Worm (Caenorhabditis elegans) whole organism, young adult: ENCODE data around the gene H39E23.2.

ENCODE experiments used
- B0035.1 ChIP-seq: sonication (generic microtip); optimal IDR thresholded peaks from 2 replicates; lab custom pipeline; 2016; ENCODE audit warnings: missing genetic modification characterization, mild to moderate bottlenecking, missing compliant biosample characterization, missing genotype, missing genetic modification reagents
- B0336.3 ChIP-seq: fragments of 200-800 bp; sonication (Bioruptor generic); IDR thresholded peaks from 2 replicates; pipeline ENCODE4 v1.3.6; 2022; ENCODE audit warnings: missing genetic modification characterization, missing compliant biosample characterization
- F23B12.7 ChIP-seq: sonication (generic microtip); optimal IDR thresholded peaks from 2 replicates; lab custom pipeline; 2017; ENCODE audit warnings: missing genetic modification characterization, mild to moderate bottlenecking, missing compliant biosample characterization, antibody characterized with exemption, moderate library complexity; ENCODE audit not compliant: insufficient read depth
- F33H1.4 ChIP-seq: fragments of 200-800 bp; sonication (Bioruptor generic); IDR thresholded peaks from 2 replicates; pipeline ENCODE4 v1.3.6; 2022; ENCODE audit warnings: missing genetic modification reagents, missing genetic modification characterization, missing compliant biosample characterization
- F39B2.1 ChIP-seq: fragments of 200-800 bp; sonication (Bioruptor generic); IDR thresholded peaks from 2 replicates; pipeline ENCODE4 v1.3.6; 2022; ENCODE audit warnings: missing genetic modification reagents, missing genetic modification characterization, missing compliant biosample characterization
- F57A8.1 ChIP-seq: fragments of 200-800 bp; sonication (Bioruptor generic); optimal IDR thresholded peaks from 2 replicates; lab custom pipeline; 2018; ENCODE audit warnings: mild to moderate bottlenecking, missing genetic modification characterization, moderate library complexity, missing compliant biosample characterization
- Y53G8AR.9 ChIP-seq: fragments of 200-800 bp; sonication (Bioruptor generic); conservative IDR thresholded peaks from 2 replicates; pipeline ENCODE4 v1.3.6; 2022; ENCODE audit warnings: missing genetic modification reagents, missing genetic modification characterization, missing compliant biosample characterization
- Y67H2A.10 ChIP-seq: fragments of 200-800 bp; sonication (Bioruptor generic); conservative IDR thresholded peaks from 2 replicates; pipeline ENCODE4 v1.3.6; 2022; ENCODE audit warnings: missing genetic modification reagents, missing genetic modification characterization, missing compliant biosample characterization
- ama-1 ChIP-seq, 3 experiments: fragments of 150-350 bp in 1 of 3; sonication (generic microtip) in 2 of 3; optimal IDR thresholded peaks; 2 replicates each; lab custom pipeline; 2014 to 2018; ENCODE audit warnings: missing biosample characterization in 2 of 3, missing genetic modification characterization in 2 of 3, missing genetic modification reagents in 2 of 3
- attf-3 ChIP-seq: fragments of 200-800 bp; sonication (Bioruptor generic); conservative IDR thresholded peaks from 2 replicates; pipeline ENCODE4 v1.3.6; 2022; ENCODE audit warnings: missing genetic modification reagents, missing genetic modification characterization, missing compliant biosample characterization
- cebp-2 ChIP-seq: fragments of 200-800 bp; sonication (Bioruptor generic); IDR thresholded peaks from 2 replicates; pipeline ENCODE4 v1.3.6; 2022; ENCODE audit warnings: missing genetic modification characterization, missing compliant biosample characterization
- ceh-100 ChIP-seq: fragments of 200-800 bp; sonication (Bioruptor generic); IDR thresholded peaks from 2 replicates; pipeline ENCODE4 v1.3.6; 2022; ENCODE audit warnings: missing genetic modification reagents, missing genetic modification characterization, missing compliant biosample characterization
- ceh-27 ChIP-seq: fragments of 200-800 bp; sonication (Bioruptor generic); optimal IDR thresholded peaks from 2 replicates; lab custom pipeline; 2018; ENCODE audit warnings: mild to moderate bottlenecking, missing genetic modification characterization, moderate library complexity, missing compliant biosample characterization
- ceh-58 ChIP-seq: fragments of 200-800 bp; sonication (Bioruptor generic); IDR thresholded peaks from 2 replicates; pipeline ENCODE4 v1.3.6; 2022; ENCODE audit warnings: missing genetic modification characterization, missing compliant biosample characterization
- ceh-91 ChIP-seq: fragments of 200-800 bp; sonication (Bioruptor generic); IDR thresholded peaks from 2 replicates; pipeline ENCODE4 v1.3.6; 2022; ENCODE audit warnings: missing genetic modification reagents, missing genetic modification characterization, missing compliant biosample characterization
- dox-1 ChIP-seq: fragments of 200-800 bp; sonication (Bioruptor generic); IDR thresholded peaks from 2 replicates; pipeline ENCODE4 v1.3.6; 2022; ENCODE audit warnings: missing genetic modification reagents, missing genetic modification characterization, missing compliant biosample characterization
- egl-44 ChIP-seq: fragments of 200-800 bp; sonication (Bioruptor generic); IDR thresholded peaks from 2 replicates; pipeline ENCODE4 v1.3.6; 2022; ENCODE audit warnings: missing genetic modification reagents, missing genetic modification characterization, missing compliant biosample characterization
- hmg-1.2 ChIP-seq: fragments of 200-800 bp; sonication (Bioruptor generic); IDR thresholded peaks from 2 replicates; pipeline ENCODE4 v1.3.6; 2022; ENCODE audit warnings: missing genetic modification reagents, missing genetic modification characterization, missing compliant biosample characterization
- lag-1 ChIP-seq: fragments of 200-800 bp; sonication (Bioruptor generic); IDR thresholded peaks from 2 replicates; pipeline ENCODE4 v1.3.6; 2022; ENCODE audit warnings: missing genetic modification reagents, missing genetic modification characterization, missing compliant biosample characterization
- let-526 ChIP-seq: fragments of 200-800 bp; sonication (Bioruptor generic); IDR thresholded peaks from 2 replicates; pipeline ENCODE4 v1.3.6; 2022; ENCODE audit warnings: missing genetic modification reagents, missing genetic modification characterization, missing compliant biosample characterization
- let-607 ChIP-seq, 2 experiments: fragments of 200-800 bp in 1 of 2; sonication (Bioruptor generic) in 1 of 2; sonication (generic microtip) in 1 of 2; optimal IDR thresholded peaks; 2 replicates each; lab custom pipeline; 2016 to 2018; ENCODE audit warnings: mild to moderate bottlenecking in 2 of 2, missing compliant biosample characterization in 2 of 2, missing genetic modification characterization in 2 of 2, moderate library complexity in 2 of 2, missing genotype in 1 of 2
- lin-26 ChIP-seq: fragments of 200-800 bp; sonication (Bioruptor generic); IDR thresholded peaks from 2 replicates; pipeline ENCODE4 v1.3.6; 2022; ENCODE audit warnings: missing genetic modification reagents, missing genetic modification characterization, missing compliant biosample characterization
- lin-35 ChIP-seq, 3 experiments: fragments of 150-350 bp in 2 of 3; sonication (generic microtip) in 1 of 3; optimal IDR thresholded peaks; 2 replicates each; lab custom pipeline; 2014 to 2018; ENCODE audit warnings: missing biosample characterization in 3 of 3, missing genetic modification characterization in 3 of 3, missing genetic modification reagents in 3 of 3
- lin-40 ChIP-seq: sonication (generic microtip); optimal IDR thresholded peaks from 2 replicates; lab custom pipeline; 2016; ENCODE audit warnings: missing genetic modification characterization, mild to moderate bottlenecking, missing compliant biosample characterization, missing genotype, missing genetic modification reagents
- lin-54 ChIP-seq: fragments of 200-800 bp; sonication (Bioruptor generic); optimal IDR thresholded peaks from 2 replicates; lab custom pipeline; 2018; ENCODE audit warnings: mild to moderate bottlenecking, missing genetic modification characterization, missing compliant biosample characterization
- madf-6 ChIP-seq: fragments of 200-800 bp; sonication (Bioruptor generic); IDR thresholded peaks from 2 replicates; pipeline ENCODE4 v1.3.6; 2022; ENCODE audit warnings: missing genetic modification reagents, missing genetic modification characterization, missing compliant biosample characterization
- madf-8 ChIP-seq: fragments of 200-800 bp; sonication (Bioruptor generic); conservative IDR thresholded peaks from 2 replicates; pipeline ENCODE4 v1.3.6; 2022; ENCODE audit warnings: missing genetic modification reagents, missing genetic modification characterization, missing compliant biosample characterization
- mcd-1 ChIP-seq: fragments of 200-800 bp; sonication (Bioruptor generic); IDR thresholded peaks from 2 replicates; pipeline ENCODE4 v1.3.6; 2022; ENCODE audit warnings: missing genetic modification reagents, missing genetic modification characterization, missing compliant biosample characterization
- nfyb-1 ChIP-seq: fragments of 200-800 bp; sonication (Bioruptor generic); IDR thresholded peaks from 2 replicates; pipeline ENCODE4 v1.3.6; 2022; ENCODE audit warnings: missing genetic modification reagents, missing genetic modification characterization, missing compliant biosample characterization
- nhr-27 ChIP-seq: fragments of 200-800 bp; sonication (Bioruptor generic); optimal IDR thresholded peaks from 2 replicates; lab custom pipeline; 2018; ENCODE audit warnings: mild to moderate bottlenecking, missing genetic modification characterization, moderate library complexity, missing compliant biosample characterization
- nhr-80 ChIP-seq: sonication (generic microtip); optimal IDR thresholded peaks from 2 replicates; lab custom pipeline; 2016; ENCODE audit warnings: missing genetic modification characterization, missing compliant biosample characterization
- rcor-1 ChIP-seq: fragments of 200-800 bp; sonication (Bioruptor generic); IDR thresholded peaks from 2 replicates; pipeline ENCODE4 v1.3.6; 2022; ENCODE audit warnings: missing genetic modification reagents, missing genetic modification characterization, missing compliant biosample characterization
- rpc-1 ChIP-seq, 2 experiments: fragments of 150-350 bp in 1 of 2; sonication (generic microtip) in 1 of 2; optimal IDR thresholded peaks; 2 replicates each; lab custom pipeline; 2014 to 2018; ENCODE audit warnings: missing biosample characterization in 1 of 2, missing genetic modification characterization in 1 of 2, missing genetic modification reagents in 1 of 2, missing genotype in 1 of 2
- unc-130 ChIP-seq: sonication (generic microtip); optimal IDR thresholded peaks from 2 replicates; lab custom pipeline; 2016; ENCODE audit warnings: missing genetic modification reagents, missing genetic modification characterization, missing compliant biosample characterization
- zfh-2 ChIP-seq: fragments of 200-800 bp; sonication (Bioruptor generic); conservative IDR thresholded peaks from 2 replicates; pipeline ENCODE4 v1.3.6; 2022; ENCODE audit warnings: missing genetic modification reagents, missing genetic modification characterization, missing compliant biosample characterization
- ztf-25 ChIP-seq: fragments of 200-800 bp; sonication (Bioruptor generic); IDR thresholded peaks from 2 replicates; pipeline ENCODE4 v1.3.6; 2022; ENCODE audit warnings: missing genetic modification reagents, missing genetic modification characterization, missing compliant biosample characterization
- ztf-26 ChIP-seq: sonication (generic microtip); optimal IDR thresholded peaks from 2 replicates; lab custom pipeline; 2017; ENCODE audit warnings: missing genetic modification characterization, missing compliant biosample characterization
- ztf-28 ChIP-seq: fragments of 200-800 bp; sonication (Bioruptor generic); IDR thresholded peaks from 2 replicates; pipeline ENCODE4 v1.3.6; 2022; ENCODE audit warnings: missing genetic modification reagents, missing genetic modification characterization, missing compliant biosample characterization
- ztf-3 ChIP-seq: fragments of 200-800 bp; sonication (Bioruptor generic); optimal IDR thresholded peaks from 2 replicates; lab custom pipeline; 2018; ENCODE audit warnings: mild to moderate bottlenecking, missing genetic modification characterization, missing compliant biosample characterization

Gene H39E23.2

DNA sequence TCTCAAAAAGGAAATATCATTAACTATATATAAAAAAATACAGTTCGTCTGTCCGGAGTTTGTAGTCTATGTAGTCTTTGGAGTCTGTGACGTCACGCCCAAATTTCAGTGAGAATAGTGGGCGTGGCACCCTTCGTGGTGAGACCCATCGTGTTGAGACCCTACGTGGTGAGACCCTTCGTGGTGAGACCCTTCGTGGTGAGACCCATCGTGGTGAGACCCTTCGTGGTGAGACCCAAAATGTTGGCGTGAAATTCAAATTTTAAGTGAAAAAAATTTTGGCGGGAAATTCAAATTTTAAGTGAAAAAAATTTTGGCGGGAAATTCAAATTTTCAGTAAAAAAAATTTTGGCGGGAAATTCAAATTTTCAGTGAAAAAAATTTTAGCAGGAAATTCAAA lies 14.0 kb downstream of the H39E23.2 start:
- 0 out of 2 replicates have a peak, but pooled peaks have one; percentile 41 for TF ChIP-seq lin-26 (GFP tag; lab: Robert Waterston, UW)
- TF ChIP-seq ztf-25 (GFP tag; lab: Robert Waterston, UW): 0 out of 2 replicates have a peak, but pooled peaks have one; percentile 21
- peak; percentile 77 for TF ChIP-seq F33H1.4
- TF ChIP-seq dox-1 (GFP tag; lab: Robert Waterston, UW): peak; percentile 44; the same call in 1 of the 2 replicates
- peak; percentile 51 for TF ChIP-seq mcd-1 (GFP tag; lab: Robert Waterston, UW)
- peak; percentile 24; the same call in 1 of the 2 replicates for TF ChIP-seq madf-6
- 0 out of 2 replicates have a peak, but pooled peaks have one; percentile 39 for TF ChIP-seq Y53G8AR.9 (GFP tag; lab: Robert Waterston, UW)

ce11 chrV:14126341-14126924 lies 16.3 kb downstream of the H39E23.2 start:
- TF ChIP-seq F57A8.1 (GFP tag; lab: Kevin White, UChicago): no peak
- TF ChIP-seq let-607 (tag; optimal IDR thresholded peaks at IDR 0.05; lab: Kevin White, UChicago): no peak
- peak; percentile 1 for TF ChIP-seq ceh-27 (GFP tag; lab: Kevin White, UChicago)
- TF ChIP-seq ztf-28: no peak
- no peak for TF ChIP-seq lin-35 (GFP tag; optimal IDR thresholded peaks at IDR 0.05; lab: Kevin White, UChicago)
- TF ChIP-seq zfh-2 (GFP tag; lab: Robert Waterston, UW): peak; percentile 53; the same call in 1 of the 2 replicates

- TF ChIP-seq dox-1 (GFP tag; lab: Robert Waterston, UW) (peak; percentile 37; the same call in 1 of the 2 replicates), hmg-1.2 (GFP tag; lab: Robert Waterston, UW) (peak; percentile 31; the same call in 1 of the 2 replicates), nhr-80 (peak; percentile 72), B0336.3 (GFP tag; lab: Robert Waterston, UW) (no peak), unc-130 (GFP tag; lab: Kevin White, UChicago) (no peak)
Observed at ce11 chrV:14127834-14128233, 17.7 kb downstream of the H39E23.2 start.

ce11 chrV:14128858-14129257 lies 18.7 kb downstream of the H39E23.2 start:
- TF ChIP-seq F39B2.1 (GFP tag; lab: Robert Waterston, UW) (no peak), zfh-2 (GFP tag; lab: Robert Waterston, UW) (no peak), attf-3 (GFP tag; lab: Robert Waterston, UW) (no peak), F23B12.7 (tag; lab: Kevin White, UChicago) (no peak), ama-1 (optimal IDR thresholded peaks at IDR 0.05; lab: Kevin White, UChicago) (no peak), ama-1 (GFP tag; optimal IDR thresholded peaks at IDR 0.05; lab: Kevin White, UChicago) (no peak), lin-40 (tag; lab: Kevin White, UChicago) (no peak), dox-1 (GFP tag; lab: Robert Waterston, UW) (no peak), nhr-27 (no peak), lin-54 (GFP tag; lab: Kevin White, UChicago) (no peak), egl-44 (no peak), lag-1 (GFP tag; lab: Robert Waterston, UW) (no peak), B0035.1 (tag; lab: Kevin White, UChicago) (no peak), B0336.3 (GFP tag; lab: Robert Waterston, UW) (no peak), ztf-25 (GFP tag; lab: Robert Waterston, UW) (no peak)

DNA sequence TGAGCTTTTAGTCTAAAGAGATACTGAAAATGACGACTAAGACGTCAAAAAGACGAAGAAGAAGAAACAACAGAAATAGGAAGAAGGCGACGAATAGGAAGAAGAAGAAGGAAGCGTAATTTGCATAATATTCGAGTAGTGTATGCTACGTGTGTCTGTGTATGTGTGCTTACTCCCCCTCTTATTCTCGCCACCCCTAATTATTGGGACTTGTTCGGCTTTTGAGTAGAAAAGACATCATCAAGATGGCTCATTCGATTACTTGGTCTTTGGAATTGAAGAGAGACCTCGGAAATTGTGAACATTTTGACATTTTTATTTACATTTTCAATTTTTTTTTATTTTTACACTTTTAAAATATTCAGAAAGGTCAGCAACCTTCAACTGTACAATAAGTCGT lies 20.1 kb downstream of the H39E23.2 start:
- no peak for TF ChIP-seq rcor-1
- TF ChIP-seq ceh-100 (GFP tag; lab: Robert Waterston, UW): no peak
- no peak for TF ChIP-seq B0336.3 (GFP tag; lab: Robert Waterston, UW)
- no peak for TF ChIP-seq rpc-1 (optimal IDR thresholded peaks at IDR 0.05; lab: Kevin White, UChicago)
- TF ChIP-seq rpc-1 (tag; optimal IDR thresholded peaks at IDR 0.05; lab: Kevin White, UChicago): no peak
- no peak for TF ChIP-seq ceh-91 (GFP tag; lab: Robert Waterston, UW)
- no peak for TF ChIP-seq let-526 (GFP tag; lab: Robert Waterston, UW)
- no peak for TF ChIP-seq madf-8
- TF ChIP-seq nfyb-1 (GFP tag; lab: Robert Waterston, UW): no peak
- no peak for TF ChIP-seq Y67H2A.10 (GFP tag; lab: Robert Waterston, UW)
- no peak for TF ChIP-seq ztf-3 (GFP tag; lab: Kevin White, UChicago)
- TF ChIP-seq hmg-1.2 (GFP tag; lab: Robert Waterston, UW): no peak
- no peak for TF ChIP-seq unc-130 (GFP tag; lab: Kevin White, UChicago)
- TF ChIP-seq nhr-27: no peak
- TF ChIP-seq ztf-26 (tag; lab: Kevin White, UChicago): no peak
- TF ChIP-seq ceh-58 (GFP tag; lab: Robert Waterston, UW): no peak
- TF ChIP-seq Y53G8AR.9 (GFP tag; lab: Robert Waterston, UW): no peak
- no peak for TF ChIP-seq cebp-2 (GFP tag; lab: Robert Waterston, UW)
